Worm (Caenorhabditis elegans): ENCODE data around the gene crh-2.

DNA sequence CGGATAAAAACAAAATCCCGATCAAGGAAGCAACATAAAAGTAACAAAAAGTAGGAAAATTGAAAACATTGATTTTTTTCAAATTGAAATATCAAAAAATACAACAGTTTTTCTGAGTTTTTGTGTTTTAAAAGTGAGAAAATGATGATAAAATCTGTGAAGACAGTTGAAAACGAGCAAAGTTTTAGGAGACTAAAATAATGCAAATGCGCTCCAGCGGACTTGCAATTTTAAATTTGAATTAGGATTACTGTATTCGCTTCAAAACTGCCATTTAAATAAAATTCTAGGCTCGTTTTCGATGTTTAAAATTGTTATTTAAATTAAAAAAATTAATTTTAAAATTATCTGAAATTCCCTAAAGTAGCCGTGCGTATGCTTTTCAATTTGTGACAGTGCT, 565 bp upstream of the crh-2 start:
- no peak for TF ChIP-seq ztf-4 (tag; optimal IDR thresholded peaks at IDR 0.05)
- TF ChIP-seq nhr-28 (tag; optimal IDR thresholded peaks at IDR 0.05) = no peak
- no peak for TF ChIP-seq pqm-1 (tag; optimal IDR thresholded peaks at IDR 0.05)
- no peak for TF ChIP-seq nfya-1 (tag; optimal IDR thresholded peaks at IDR 0.05; ENCODE audit: insufficient read depth)
- TF ChIP-seq ZK546.5 (tag; optimal IDR thresholded peaks at IDR 0.05) = no peak
- TF ChIP-seq elt-2 (tag; optimal IDR thresholded peaks at IDR 0.05) = no peak
- no peak for TF ChIP-seq nhr-77 (tag; optimal IDR thresholded peaks at IDR 0.05)
